Fruit fly (Drosophila melanogaster): Measurements from ENCODE around the gene nerfin-2.

DNA sequence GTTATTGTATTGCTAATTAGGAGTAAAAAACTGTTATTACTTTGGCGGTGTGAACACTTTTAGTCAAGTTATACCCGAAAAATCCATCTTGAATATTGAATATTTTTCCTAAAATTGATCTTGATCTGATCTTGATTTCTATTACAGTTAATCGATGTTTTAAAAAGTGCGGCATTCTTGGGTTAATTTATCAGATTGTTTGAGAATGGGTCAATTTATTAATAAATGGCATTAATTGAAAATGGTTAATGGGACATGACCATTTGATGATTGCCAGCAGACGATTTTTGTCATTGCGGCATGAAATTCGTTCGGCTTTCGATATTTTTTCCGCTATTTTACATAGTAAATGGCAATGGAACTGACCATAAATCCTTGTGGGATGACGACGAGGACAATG lies 7.2 kb upstream of the nerfin-2 start, which contains the start of gene CG33631:
- no peak for TF ChIP-seq lola (GFP tag; optimal IDR thresholded peaks at IDR 0.05)
- no peak for TF ChIP-seq Vsx2 (GFP tag; optimal IDR thresholded peaks at IDR 0.05; ENCODE audit: partially characterized antibody)
- no peak for TF ChIP-seq br (GFP tag; optimal IDR thresholded peaks at IDR 0.05)
- TF ChIP-seq pan (optimal IDR thresholded peaks at IDR 0.05), result no peak
- TF ChIP-seq fru (GFP tag; optimal IDR thresholded peaks at IDR 0.05), result no peak
- TF ChIP-seq Hnf4 (GFP tag; optimal IDR thresholded peaks at IDR 0.05), result no peak
- TF ChIP-seq jim (GFP tag; optimal IDR thresholded peaks at IDR 0.05), result no peak
- no peak for TF ChIP-seq Hr78 (GFP tag; optimal IDR thresholded peaks at IDR 0.05)
- no peak for TF ChIP-seq Dfd (GFP tag; optimal IDR thresholded peaks at IDR 0.05)
- TF ChIP-seq h (GFP tag; optimal IDR thresholded peaks at IDR 0.05), result no peak
- no peak for TF ChIP-seq Abd-B (GFP tag; optimal IDR thresholded peaks at IDR 0.05)
- no peak for TF ChIP-seq psq (GFP tag; optimal IDR thresholded peaks at IDR 0.05)

All from whole organism, wandering third instar larva.